Worm (Caenorhabditis elegans): ENCODE results near the gene hecw-1.

Gene hecw-1

ce11 chrIII:3398485-3398884 lies 8.7 kb upstream of the hecw-1 start:
- TF ChIP-seq unc-62 (GFP tag; optimal IDR thresholded peaks at IDR 0.05): no peak

ce11 chrIII:3397678-3398077 lies 7.9 kb upstream of the hecw-1 start, which contains the start of gene clpf-1:
TSS of gene clpf-1 (plus strand) at chrIII:3397743.
- no peak for TF ChIP-seq unc-62 (GFP tag; optimal IDR thresholded peaks at IDR 0.05)

- TF ChIP-seq unc-62 (GFP tag; optimal IDR thresholded peaks at IDR 0.05): no peak
These were observed 6.2 kb upstream of the hecw-1 start, which contains the start of gene cri-3 for ce11 chrIII:3395874-3396467. TSS of gene cri-3 (plus strand) at chrIII:3396355.

DNA sequence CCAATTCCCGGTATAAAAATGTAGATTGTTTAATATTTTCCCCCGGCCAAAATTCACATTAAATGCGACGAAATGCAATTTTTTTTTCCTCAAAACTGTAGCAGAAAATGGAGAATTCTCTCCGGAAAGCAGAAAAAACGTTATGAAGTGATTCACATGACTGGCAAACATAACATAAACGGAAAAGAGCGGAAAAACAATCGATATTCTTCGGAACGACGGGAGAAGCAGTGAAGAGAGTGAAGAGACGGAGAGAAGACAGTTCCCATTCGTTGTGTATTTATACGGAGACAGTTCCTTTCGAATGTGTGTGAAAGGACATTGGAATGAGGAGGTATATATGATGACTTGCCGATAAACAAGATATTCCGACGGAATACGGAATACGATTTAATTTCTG lies 5.3 kb upstream of the hecw-1 start:
- no peak for TF ChIP-seq unc-62 (GFP tag; optimal IDR thresholded peaks at IDR 0.05)

DNA sequence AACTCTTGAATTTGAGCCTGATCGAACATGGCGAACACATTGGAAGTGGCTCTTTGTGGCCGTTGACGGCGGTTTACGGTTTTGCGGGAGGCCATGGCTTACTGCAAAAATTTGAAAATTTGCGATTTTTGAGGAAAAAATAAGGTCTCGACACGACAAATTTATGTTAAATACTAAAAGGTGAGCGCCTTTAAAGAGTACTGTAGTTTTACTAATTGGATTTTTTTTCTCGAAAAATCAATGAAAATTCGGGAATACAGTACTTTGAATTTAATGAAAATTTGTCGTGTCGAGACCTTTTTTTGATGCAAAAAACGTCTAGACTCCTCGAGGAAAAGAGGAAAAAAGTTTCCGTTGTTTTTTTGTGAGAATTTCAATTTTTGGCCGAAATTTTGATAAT lies 3.9 kb upstream of the hecw-1 start, which contains the start of gene mlc-4:
mlc-4 (minus strand) TSS at position 101 of the 400 bp plus-strand sequence.
- TF ChIP-seq unc-62 (GFP tag; optimal IDR thresholded peaks at IDR 0.05): no peak

DNA sequence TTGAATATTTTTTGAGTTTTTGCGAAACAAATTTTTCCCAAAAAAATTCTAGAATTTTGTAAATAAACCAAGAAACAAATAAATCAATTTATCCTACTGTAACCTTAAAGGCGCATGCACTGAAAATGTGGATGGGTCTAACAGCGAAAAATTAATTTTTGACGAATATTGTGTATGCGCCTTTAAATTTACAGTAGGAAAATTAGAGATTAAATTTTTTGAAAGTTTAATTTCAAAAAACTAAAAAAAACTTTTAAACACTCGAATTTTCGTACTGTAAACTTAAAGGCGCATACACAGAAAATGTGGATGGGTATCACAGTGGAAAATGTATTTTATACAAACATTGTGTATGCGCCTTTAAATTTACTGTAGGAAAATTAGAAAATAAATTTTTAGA lies 374 bp upstream of the hecw-1 start:
- TF ChIP-seq unc-62 (GFP tag; optimal IDR thresholded peaks at IDR 0.05): no peak

ce11 chrIII:3382465-3382864 lies 7.3 kb downstream of the hecw-1 start:
- no peak for TF ChIP-seq unc-62 (GFP tag; optimal IDR thresholded peaks at IDR 0.05)

DNA sequence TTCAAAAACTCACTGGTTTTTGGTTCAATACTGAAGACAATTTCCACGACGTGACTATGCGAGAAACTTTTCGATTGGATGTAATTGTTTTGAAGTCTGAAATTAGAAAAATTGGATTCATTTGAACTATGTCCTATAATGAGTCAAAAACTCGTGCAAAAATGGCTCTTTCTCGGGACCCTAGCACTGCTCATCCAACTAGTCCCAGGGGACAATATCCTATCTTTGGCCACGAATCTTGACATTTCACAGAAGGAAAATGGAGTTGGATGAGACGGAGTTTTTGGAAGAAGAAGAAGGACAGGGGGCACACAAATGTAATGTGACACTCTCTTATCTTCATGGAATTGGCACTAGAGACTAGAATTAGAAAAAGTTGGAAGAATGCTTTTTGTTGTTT lies 7.9 kb downstream of the hecw-1 start:
- no peak for TF ChIP-seq unc-62 (GFP tag; optimal IDR thresholded peaks at IDR 0.05)

DNA sequence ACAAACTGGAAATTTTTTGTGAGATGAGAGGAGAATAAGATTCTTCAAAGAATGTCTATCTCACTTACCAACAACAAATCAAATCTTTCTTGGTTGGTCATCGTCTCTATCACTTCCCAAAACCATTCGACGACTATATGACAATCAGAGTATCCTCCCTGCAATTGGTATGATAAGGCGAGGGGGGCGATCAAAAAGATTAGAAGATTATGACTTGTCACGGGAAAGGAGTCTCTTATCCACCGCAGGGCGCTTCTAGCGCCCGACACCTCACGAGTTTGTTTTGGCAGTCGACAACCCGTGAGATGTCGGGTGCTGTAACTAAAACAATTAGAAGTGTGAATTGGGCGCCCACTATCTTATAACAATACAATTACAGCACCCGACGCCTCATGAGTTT lies 12.1 kb downstream of the hecw-1 start:
- TF ChIP-seq unc-62 (GFP tag; optimal IDR thresholded peaks at IDR 0.05): no peak

- no peak for TF ChIP-seq unc-62 (GFP tag; optimal IDR thresholded peaks at IDR 0.05)
These were observed 12.6 kb downstream of the hecw-1 start for ce11 chrIII:3377134-3377533.

DNA sequence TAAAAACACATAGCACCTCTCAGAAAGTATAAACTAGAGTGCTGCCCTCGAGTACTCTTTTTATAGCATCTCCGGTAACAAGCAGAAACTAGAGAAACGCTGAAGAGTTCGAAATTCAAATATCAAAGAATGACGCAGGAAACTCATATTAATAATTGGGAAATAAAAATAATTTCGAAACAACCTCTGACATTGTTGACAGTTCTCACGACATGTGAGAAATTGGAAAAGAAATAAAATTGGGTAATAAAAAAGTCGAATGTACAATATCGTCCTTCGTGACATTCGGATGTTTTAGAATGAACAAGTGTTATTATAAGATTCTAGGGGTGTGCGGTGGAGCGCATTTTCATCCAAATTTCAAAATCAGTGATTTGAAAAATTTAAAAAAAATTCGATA lies 17.5 kb downstream of the hecw-1 start:
- no peak for TF ChIP-seq unc-62 (GFP tag; optimal IDR thresholded peaks at IDR 0.05)

ce11 chrIII:3370770-3371169 lies 19.0 kb downstream of the hecw-1 start:
- TF ChIP-seq unc-62 (GFP tag; optimal IDR thresholded peaks at IDR 0.05): no peak

- no peak for TF ChIP-seq unc-62 (GFP tag; optimal IDR thresholded peaks at IDR 0.05)
These were observed 19.7 kb downstream of the hecw-1 start, which contains the start of gene prk-2 for ce11 chrIII:3370054-3370453. TSS of gene prk-2 (minus strand) at chrIII:3370209.

ce11 chrIII:3367772-3368171 lies 22.0 kb downstream of the hecw-1 start:
- no peak for TF ChIP-seq unc-62 (GFP tag; optimal IDR thresholded peaks at IDR 0.05)

- TF ChIP-seq unc-62 (GFP tag; optimal IDR thresholded peaks at IDR 0.05): no peak
These were observed 29.7 kb downstream of the hecw-1 start for ce11 chrIII:3360067-3360466.

ce11 chrIII:3355791-3356190 lies 34.0 kb downstream of the hecw-1 start:
- TF ChIP-seq unc-62 (GFP tag; optimal IDR thresholded peaks at IDR 0.05): no peak

DNA sequence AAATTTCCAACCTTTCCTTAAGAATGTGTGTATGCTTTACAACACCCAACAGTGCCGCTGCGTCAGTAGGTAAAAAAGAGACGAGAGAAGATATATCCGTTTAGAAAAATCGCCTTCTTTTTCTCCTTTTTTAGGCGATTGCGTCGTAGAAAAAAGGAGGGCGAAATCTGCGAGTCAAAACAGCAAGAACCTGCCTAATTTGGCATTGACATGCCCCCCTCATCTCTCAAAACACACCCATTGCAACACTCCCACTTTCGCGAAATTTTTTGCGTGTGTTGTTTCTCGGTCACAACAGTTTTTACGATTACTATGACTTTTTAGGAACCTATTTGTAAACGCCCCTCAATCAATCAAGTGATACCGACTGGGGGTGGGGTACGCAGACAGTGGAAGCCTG lies 38.1 kb downstream of the hecw-1 start:
- no peak for TF ChIP-seq unc-62 (GFP tag; optimal IDR thresholded peaks at IDR 0.05)

- TF ChIP-seq unc-62 (GFP tag; optimal IDR thresholded peaks at IDR 0.05): no peak
These were observed 38.7 kb downstream of the hecw-1 start for ce11 chrIII:3351091-3351490.

Measured in whole organism, dauer.